Worm (Caenorhabditis elegans) whole organism, young adult: Measurements from ENCODE around the gene bath-26.

Experiments used
- B0336.3 ChIP-seq: fragments of 200-800 bp; sonication (Bioruptor generic); IDR thresholded peaks from 2 replicates; pipeline ENCODE4 v1.3.6; 2022; ENCODE audit warnings: missing genetic modification characterization, missing compliant biosample characterization
- D2030.7 ChIP-seq: fragments of 200-800 bp; sonication (Bioruptor generic); IDR thresholded peaks from 2 replicates; pipeline ENCODE4 v1.3.6; 2022; ENCODE audit warnings: missing genetic modification reagents, missing genetic modification characterization, missing compliant biosample characterization
- snpc-4 ChIP-seq, 5 experiments: fragments of 150-350 bp in 1 of 5; sonication (generic microtip) in 4 of 5; optimal IDR thresholded peaks; 2 replicates each; lab custom pipeline; 2014 to 2018; ENCODE audit warnings: missing genetic modification characterization in 5 of 5, missing biosample characterization in 3 of 5, antibody characterized with exemption in 2 of 5, mild to moderate bottlenecking in 2 of 5, missing compliant biosample characterization in 2 of 5, missing genotype in 2 of 5, moderate library complexity in 2 of 5, missing genetic modification reagents in 1 of 5
- ztf-28 ChIP-seq: fragments of 200-800 bp; sonication (Bioruptor generic); IDR thresholded peaks from 2 replicates; pipeline ENCODE4 v1.3.6; 2022; ENCODE audit warnings: missing genetic modification reagents, missing genetic modification characterization, missing compliant biosample characterization

- TF ChIP-seq D2030.7 (GFP tag; lab: Robert Waterston, UW) = no peak
- TF ChIP-seq B0336.3 = no peak
- no peak for TF ChIP-seq snpc-4 (GFP tag; optimal IDR thresholded peaks at IDR 0.05; lab: Kevin White, UChicago)
- TF ChIP-seq snpc-4 (tag; optimal IDR thresholded peaks at IDR 0.05; lab: Kevin White, UChicago) = no peak
- no peak for TF ChIP-seq ztf-28 (GFP tag; lab: Robert Waterston, UW)
Observed at ce11 chrII:1597101-1598088, 3.2 kb downstream of the bath-26 start, which contains the start of gene bath-46.
